Fruit fly (Drosophila melanogaster) Kc167 (cell line): ENCODE measurements around the gene CG13801.

Experiments used
- h ChIP-seq: fragments of >200 bp; optimal IDR thresholded peaks from 3 replicates; lab custom pipeline; 2018; ENCODE audit warnings: missing external identifiers
- psq ChIP-seq: fragments of >200 bp; optimal IDR thresholded peaks from 2 replicates; lab custom pipeline; 2017; ENCODE audit warnings: missing external identifiers
- ttk ChIP-seq: sonication (Bioruptor generic); optimal IDR thresholded peaks from 2 replicates; lab custom pipeline; 2017; ENCODE audit warnings: missing external identifiers

dm6 chr3L:2407945-2408344 is 47.6 kb downstream of the CG13801 start:
- no peak for TF ChIP-seq h (lab: Kevin White, UChicago)
- TF ChIP-seq ttk (lab: Kevin White, UChicago), result no peak
- no peak for TF ChIP-seq psq (lab: Kevin White, UChicago)
